Worm (Caenorhabditis elegans) whole organism, early embryonic: Measurements from ENCODE around the gene exc-12.

Source experiments
- B0310.2 ChIP-seq: sonication (generic microtip); optimal IDR thresholded peaks from 2 replicates; lab custom pipeline; 2016; ENCODE audit warnings: mild to moderate bottlenecking, missing genetic modification characterization, missing compliant biosample characterization
- F13C5.2 ChIP-seq: sonication (generic microtip); optimal IDR thresholded peaks from 2 replicates; lab custom pipeline; 2017; ENCODE audit warnings: mild to moderate bottlenecking, missing genetic modification characterization, inconsistent platforms, missing compliant biosample characterization
- ama-1 ChIP-seq: fragments of 150-350 bp; optimal IDR thresholded peaks from 2 replicates; lab custom pipeline; 2014
- tra-4 ChIP-seq: sonication (generic microtip); optimal IDR thresholded peaks from 2 replicates; lab custom pipeline; 2017; ENCODE audit warnings: missing genetic modification characterization, missing compliant biosample characterization

- TF ChIP-seq B0310.2 (tag; lab: Kevin White, UChicago) (no peak), tra-4 (tag; lab: Kevin White, UChicago) (no peak), ama-1 (lab: Kevin White, UChicago) (no peak), F13C5.2 (tag; lab: Kevin White, UChicago) (no peak)
These were observed 5.3 kb downstream of the exc-12 start, which contains the start of gene aldo-1 for ce11 chrIII:13564929-13565328.
